Fruit fly (Drosophila melanogaster) whole organism, adult: ENCODE results near the gene mRpS21.

Experiments
- CG11617 ChIP-seq: fragments of 200-800 bp; sonication (Bioruptor generic); optimal IDR thresholded peaks from 2 replicates; lab custom pipeline; 2017; ENCODE audit warnings: mild to moderate bottlenecking, missing biosample characterization, missing genetic modification reagents, missing genetic modification characterization
- CG12768 ChIP-seq: fragments of 200-800 bp; sonication (Bioruptor generic); optimal IDR thresholded peaks from 2 replicates; lab custom pipeline; 2017; ENCODE audit warnings: missing biosample characterization, missing genetic modification characterization, mild to moderate bottlenecking, moderate library complexity, missing genetic modification reagents
- CG14711 ChIP-seq: fragments of 200-800 bp; sonication (Bioruptor generic); optimal IDR thresholded peaks from 2 replicates; lab custom pipeline; 2018; ENCODE audit warnings: missing biosample characterization, mild to moderate bottlenecking, missing genetic modification characterization, moderate library complexity
- CG1620 ChIP-seq: fragments of 200-800 bp; sonication (Bioruptor generic); optimal IDR thresholded peaks from 2 replicates; lab custom pipeline; 2016; ENCODE audit warnings: missing biosample characterization, missing genetic modification characterization
- CG33017 ChIP-seq: fragments of 200-800 bp; sonication (Bioruptor generic); optimal IDR thresholded peaks from 2 replicates; lab custom pipeline; 2018; ENCODE audit warnings: missing biosample characterization, mild to moderate bottlenecking, missing genetic modification characterization, moderate library complexity
- CG5204 ChIP-seq: fragments of 200-800 bp; sonication (Bioruptor generic); optimal IDR thresholded peaks from 2 replicates; lab custom pipeline; 2016; ENCODE audit warnings: missing biosample characterization, missing genetic modification characterization
- CG7045 ChIP-seq: fragments of 200-800 bp; sonication (Bioruptor generic); optimal IDR thresholded peaks from 2 replicates; lab custom pipeline; 2017; ENCODE audit warnings: missing biosample characterization, mild to moderate bottlenecking, missing genetic modification characterization
- CG7101 ChIP-seq: fragments of 200-800 bp; sonication (Bioruptor generic); optimal IDR thresholded peaks from 2 replicates; lab custom pipeline; 2018; ENCODE audit warnings: missing biosample characterization, mild to moderate bottlenecking, missing genetic modification characterization, moderate library complexity
- Clk ChIP-seq: fragments of 200-800 bp; sonication (Bioruptor generic); optimal IDR thresholded peaks from 2 replicates; lab custom pipeline; 2017; ENCODE audit warnings: missing biosample characterization, missing genetic modification characterization
- Crg-1 ChIP-seq: fragments of 200-800 bp; sonication (Bioruptor generic); optimal IDR thresholded peaks from 2 replicates; lab custom pipeline; 2016; ENCODE audit warnings: missing biosample characterization, missing genetic modification characterization
- Hr96 ChIP-seq: fragments of 200-800 bp; sonication (Bioruptor generic); optimal IDR thresholded peaks from 2 replicates; lab custom pipeline; 2016; ENCODE audit warnings: missing biosample characterization, missing genetic modification characterization
- Mnt ChIP-seq: fragments of 200-800 bp; sonication (Bioruptor generic); optimal IDR thresholded peaks from 2 replicates; lab custom pipeline; 2016; ENCODE audit warnings: missing biosample characterization, mild to moderate bottlenecking, missing genetic modification characterization
- bab1 ChIP-seq: fragments of 200-800 bp; sonication (Bioruptor generic); optimal IDR thresholded peaks from 3 replicates; lab custom pipeline; 2019; ENCODE audit warnings: missing biosample characterization, mild to moderate bottlenecking, missing genetic modification characterization, moderate library complexity
- cic ChIP-seq: fragments of 200-800 bp; sonication (Bioruptor generic); optimal IDR thresholded peaks from 2 replicates; lab custom pipeline; 2017; ENCODE audit warnings: missing biosample characterization, mild to moderate bottlenecking, missing genetic modification characterization, moderate library complexity
- cnc ChIP-seq, 2 experiments: fragments of >200 bp; optimal IDR thresholded peaks; 2 replicates each; lab custom pipeline; 2017
- kay ChIP-seq: fragments of 200-800 bp; sonication (Bioruptor generic); peaks from one replicate; lab custom pipeline; 2016; ENCODE audit warnings: missing biosample characterization, missing genetic modification characterization, borderline replicate concordance
- ovo ChIP-seq: fragments of 200-800 bp; sonication (Bioruptor generic); optimal IDR thresholded peaks from 2 replicates; lab custom pipeline; 2016; ENCODE audit warnings: missing biosample characterization, missing genetic modification characterization
- pad ChIP-seq: fragments of 200-800 bp; sonication (Bioruptor generic); optimal IDR thresholded peaks from 3 replicates; lab custom pipeline; 2017; ENCODE audit warnings: missing biosample characterization, missing genetic modification characterization, mild to moderate bottlenecking, moderate library complexity, missing genetic modification reagents
- tj ChIP-seq: fragments of 200-800 bp; sonication (Bioruptor generic); optimal IDR thresholded peaks from 3 replicates; lab custom pipeline; 2017; ENCODE audit warnings: missing biosample characterization, mild to moderate bottlenecking, missing genetic modification characterization, moderate library complexity
- toe ChIP-seq: fragments of 200-800 bp; sonication (Bioruptor generic); optimal IDR thresholded peaks from 2 replicates; lab custom pipeline; 2016; ENCODE audit warnings: missing biosample characterization, missing genetic modification characterization

mRpS21 gene

DNA sequence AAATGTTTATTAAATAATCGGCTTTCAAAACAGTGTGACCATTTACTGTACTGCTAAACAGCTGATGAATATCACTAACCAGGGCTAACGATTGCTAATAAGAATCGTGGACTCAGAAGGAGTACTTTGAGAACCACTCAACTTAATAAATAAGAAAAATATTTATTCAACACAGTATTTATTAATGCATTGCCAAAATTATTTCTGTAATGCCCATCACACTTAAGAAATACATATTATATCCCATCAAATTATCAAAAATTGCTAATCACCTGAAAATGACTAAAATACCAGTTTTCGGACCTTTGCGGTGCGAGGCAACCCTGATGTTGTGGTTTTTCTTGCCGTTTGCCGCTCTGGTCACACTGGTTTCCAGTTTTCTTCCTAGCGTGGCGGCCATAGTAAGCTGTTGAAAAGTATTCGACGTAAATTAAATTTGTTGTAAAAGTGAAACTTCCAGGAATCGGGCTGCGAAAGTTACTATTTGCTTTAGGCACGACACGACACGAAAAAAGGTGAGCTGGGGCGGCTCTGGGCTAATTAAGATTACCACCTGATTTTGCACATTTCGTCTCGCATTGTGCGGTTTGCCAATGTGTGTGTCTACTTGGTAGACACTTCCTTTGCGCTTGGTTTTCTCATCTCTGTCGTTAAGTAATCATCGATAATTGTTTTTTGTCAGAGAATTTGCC lies at the start of gene mRpS21, which contains the start of gene Droj2:
Gene mRpS21, minus strand, starts transcription at position 66 of the 692 bp plus-strand sequence.
Gene Droj2, plus strand, starts transcription at position 363 of the 692 bp plus-strand sequence.
- TF ChIP-seq CG5204 (GFP tag; lab: Kevin White, UChicago), result peak; percentile 82
- peak; percentile 39 for TF ChIP-seq CG11617
- peak; percentile 47 for TF ChIP-seq CG7045 (GFP tag; lab: Kevin White, UChicago)
- no peak for TF ChIP-seq cic
- peak; percentile 39 for TF ChIP-seq CG12768 (GFP tag; lab: Kevin White, UChicago)
- peak; percentile 30 for TF ChIP-seq Mnt (GFP tag; lab: Kevin White, UChicago)
- TF ChIP-seq bab1 (GFP tag; lab: Kevin White, UChicago), result peak; percentile 66
- TF ChIP-seq tj (GFP tag; lab: Kevin White, UChicago), result peak; percentile 40
- TF ChIP-seq toe, result peak; percentile 80
- peak; percentile 56 for TF ChIP-seq Clk (GFP tag; lab: Kevin White, UChicago)
- peak; percentile 68 for TF ChIP-seq CG7101 (tag; lab: Kevin White, UChicago)
- TF ChIP-seq CG1620 (GFP tag; lab: Kevin White, UChicago), result peak; percentile 71
- peak; percentile 92 for TF ChIP-seq CG14711 (tag; lab: Kevin White, UChicago)
- peak; percentile 63 for TF ChIP-seq Crg-1 (GFP tag; lab: Kevin White, UChicago)
- TF ChIP-seq cnc (optimal IDR thresholded peaks at IDR 0.05; lab: Kevin White, UChicago), result no peak
- peak; percentile 37 for TF ChIP-seq ovo
- TF ChIP-seq CG33017 (tag; lab: Kevin White, UChicago), result peak; percentile 34
- peak; percentile 25 for TF ChIP-seq pad
- TF ChIP-seq kay (GFP tag; lab: Kevin White, UChicago), result no peak
- TF ChIP-seq Hr96 (GFP tag; lab: Kevin White, UChicago), result no peak

DNA sequence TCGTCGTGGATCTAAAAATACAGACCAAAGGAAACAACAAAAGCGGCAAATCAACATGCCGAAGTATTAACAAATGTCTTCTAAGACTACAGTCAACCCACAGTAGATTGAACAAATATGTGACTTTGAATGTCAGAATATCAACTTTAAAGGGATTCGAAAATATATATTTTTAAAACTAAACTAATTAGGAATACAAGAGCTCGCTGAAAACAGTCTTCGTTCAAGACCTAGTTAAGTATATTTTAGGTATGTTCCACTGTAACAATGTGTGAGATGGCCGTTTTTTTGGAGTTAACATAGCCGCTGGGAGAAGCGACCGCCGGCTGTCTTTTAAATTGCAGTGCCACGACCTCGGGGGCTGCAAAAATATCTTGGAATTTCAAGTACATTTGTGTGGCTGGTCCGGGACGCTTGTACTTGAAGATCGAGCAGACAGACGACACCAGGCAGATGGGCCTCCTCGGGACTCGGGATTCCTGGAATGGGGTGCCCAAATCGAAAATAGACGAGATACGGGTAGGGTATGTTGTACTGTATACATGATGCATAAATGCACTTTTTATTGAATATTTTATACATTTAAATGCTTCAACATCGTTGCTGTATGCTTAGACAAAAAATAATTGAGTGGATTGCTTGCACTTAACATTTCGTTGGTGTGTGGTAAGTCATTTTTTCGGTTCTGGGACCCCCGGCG lies 46.9 kb upstream of the mRpS21 start:
- TF ChIP-seq CG7045 (GFP tag; lab: Kevin White, UChicago) (no peak), bab1 (GFP tag; lab: Kevin White, UChicago) (peak; percentile 11)

DNA sequence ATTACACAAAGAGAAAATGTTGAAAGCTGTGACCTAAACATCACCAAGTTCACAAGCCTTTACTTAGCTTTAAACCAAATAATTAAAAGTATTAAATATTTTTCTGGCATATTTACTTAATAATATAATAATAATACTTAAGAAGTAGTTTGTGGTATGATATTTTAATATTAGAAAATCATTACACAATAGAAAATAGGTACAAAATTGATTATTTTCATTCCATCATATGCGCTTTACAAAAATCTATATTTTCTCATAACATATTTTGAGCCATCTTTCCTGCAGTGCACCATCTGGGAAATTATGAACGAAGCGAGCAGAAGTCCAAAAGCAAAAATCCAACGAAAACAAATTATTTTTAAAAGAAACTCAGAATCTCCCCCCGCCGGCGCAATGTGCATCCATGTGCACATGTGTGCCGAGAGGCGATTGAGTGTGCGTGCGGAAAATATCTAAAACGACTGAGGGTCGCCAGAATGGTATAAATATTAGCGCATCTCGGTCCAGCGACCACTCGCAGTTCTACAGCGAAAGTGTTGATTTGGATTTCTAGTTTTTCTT lies 43.9 kb upstream of the mRpS21 start, which contains the start of gene Act87E:
Gene Act87E, plus strand, starts transcription at position 514 of the 564 bp plus-strand sequence.
- no peak for TF ChIP-seq pad
- no peak for TF ChIP-seq Hr96 (GFP tag; lab: Kevin White, UChicago)
- TF ChIP-seq CG5204 (GFP tag; lab: Kevin White, UChicago), result no peak
- TF ChIP-seq CG7101 (tag; lab: Kevin White, UChicago), result no peak
- TF ChIP-seq CG7045 (GFP tag; lab: Kevin White, UChicago), result no peak
- no peak for TF ChIP-seq CG14711 (tag; lab: Kevin White, UChicago)
- no peak for TF ChIP-seq toe
- TF ChIP-seq CG11617, result no peak
- TF ChIP-seq cic, result no peak
- TF ChIP-seq tj (GFP tag; lab: Kevin White, UChicago), result no peak
- TF ChIP-seq CG33017 (tag; lab: Kevin White, UChicago), result no peak
- TF ChIP-seq Crg-1 (GFP tag; lab: Kevin White, UChicago), result no peak
- TF ChIP-seq Clk (GFP tag; lab: Kevin White, UChicago), result no peak
- no peak for TF ChIP-seq kay (GFP tag; lab: Kevin White, UChicago)
- TF ChIP-seq Mnt (GFP tag; lab: Kevin White, UChicago), result no peak
- no peak for TF ChIP-seq CG12768 (GFP tag; lab: Kevin White, UChicago)

DNA sequence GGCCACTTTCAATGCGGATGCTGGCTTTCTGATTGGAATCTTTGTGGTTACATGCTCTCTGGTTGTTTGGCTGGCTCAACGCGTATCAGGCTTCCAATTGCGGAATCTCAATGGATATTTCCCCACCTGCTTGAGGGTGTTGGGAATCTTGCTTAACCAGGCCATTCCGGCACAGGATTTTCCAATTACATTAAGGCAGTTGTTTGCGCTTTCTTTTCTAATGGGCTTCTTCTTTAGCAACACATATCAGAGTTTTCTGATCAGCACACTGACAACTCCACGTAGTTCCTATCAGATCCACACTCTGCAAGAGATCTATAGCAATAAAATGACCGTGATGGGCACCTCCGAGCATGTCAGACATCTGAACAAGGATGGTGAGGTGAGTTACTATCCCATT lies 40.6 kb upstream of the mRpS21 start:
- no peak for TF ChIP-seq cnc (optimal IDR thresholded peaks at IDR 0.05; lab: Kevin White, UChicago)
- no peak for TF ChIP-seq Clk (GFP tag; lab: Kevin White, UChicago)
- TF ChIP-seq kay (GFP tag; lab: Kevin White, UChicago), result no peak
- TF ChIP-seq Hr96 (GFP tag; lab: Kevin White, UChicago), result no peak
- TF ChIP-seq CG7045 (GFP tag; lab: Kevin White, UChicago), result no peak
- no peak for TF ChIP-seq CG33017 (tag; lab: Kevin White, UChicago)
- TF ChIP-seq cic, result no peak
- TF ChIP-seq ovo, result no peak
- no peak for TF ChIP-seq CG11617
- TF ChIP-seq Crg-1 (GFP tag; lab: Kevin White, UChicago), result no peak
- no peak for TF ChIP-seq pad
- TF ChIP-seq tj (GFP tag; lab: Kevin White, UChicago), result no peak

DNA sequence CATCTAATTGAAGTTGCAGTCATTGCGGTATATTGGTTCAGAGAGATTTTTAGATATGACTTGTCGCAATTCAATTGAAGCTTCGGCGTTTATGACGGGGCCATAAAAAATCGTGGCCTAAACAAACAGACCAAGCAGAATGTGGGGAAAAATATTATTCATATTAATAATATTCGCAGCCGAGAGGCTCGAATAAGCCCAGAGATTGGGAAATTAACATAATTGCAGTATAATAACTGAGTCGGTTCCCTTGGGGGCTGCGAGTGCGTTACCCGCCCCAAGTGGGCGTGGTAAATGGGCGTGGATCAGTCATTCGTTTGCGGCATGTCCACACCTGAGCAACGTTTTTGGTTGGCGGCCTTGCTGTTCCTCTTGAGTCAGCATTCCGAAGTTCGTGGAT lies 38.4 kb upstream of the mRpS21 start, which contains the start of gene Ir87a:
Gene Ir87a, plus strand, starts transcription at position 301 of the 400 bp plus-strand sequence.
- TF ChIP-seq pad, result no peak
- TF ChIP-seq CG12768 (GFP tag; lab: Kevin White, UChicago), result no peak
- TF ChIP-seq kay (GFP tag; lab: Kevin White, UChicago), result no peak
- TF ChIP-seq ovo, result no peak

DNA sequence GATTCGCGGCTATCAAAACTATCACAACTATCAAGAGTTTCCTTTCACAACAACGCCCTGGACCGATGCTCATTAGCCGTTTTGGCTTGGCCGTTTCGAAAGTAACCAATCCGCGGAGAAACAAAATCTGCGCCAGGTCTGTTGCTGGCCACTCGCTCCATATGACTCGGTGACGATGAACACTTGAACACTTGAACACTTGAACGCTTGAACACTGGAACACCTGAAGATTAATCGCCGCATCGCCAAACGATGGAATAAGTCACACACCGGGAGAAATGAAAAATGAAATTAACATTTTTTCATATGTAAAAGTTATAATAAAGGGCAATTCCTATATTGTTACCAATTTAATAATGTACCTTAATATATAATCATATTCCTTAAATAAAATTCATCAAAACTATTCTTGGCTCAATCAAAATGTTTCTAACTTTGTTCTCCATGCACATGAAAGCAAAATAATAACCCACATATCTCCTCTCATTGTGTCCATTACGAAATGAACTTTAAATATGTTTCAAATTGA lies 35.5 kb upstream of the mRpS21 start:
- TF ChIP-seq tj (GFP tag; lab: Kevin White, UChicago) (no peak), CG33017 (tag; lab: Kevin White, UChicago) (no peak), cic (no peak), CG7101 (tag; lab: Kevin White, UChicago) (no peak), toe (no peak), Crg-1 (GFP tag; lab: Kevin White, UChicago) (no peak), CG11617 (no peak), kay (GFP tag; lab: Kevin White, UChicago) (no peak), Hr96 (GFP tag; lab: Kevin White, UChicago) (no peak), cnc (optimal IDR thresholded peaks at IDR 0.05; lab: Kevin White, UChicago) (no peak), ovo (no peak), CG12768 (GFP tag; lab: Kevin White, UChicago) (no peak), bab1 (GFP tag; lab: Kevin White, UChicago) (no peak), CG1620 (GFP tag; lab: Kevin White, UChicago) (no peak), pad (no peak)
